Fruit fly (Drosophila melanogaster) whole organism, pupa: ENCODE data around the gene CG18788.

Source experiments
- CG10348 ChIP-seq: fragments of 200-800 bp; sonication (Bioruptor generic); IDR thresholded peaks from 2 replicates; pipeline ENCODE4 v1.3.6; 2022; ENCODE audit warnings: missing biosample characterization, missing genetic modification characterization
- CG12605 ChIP-seq: fragments of 200-800 bp; sonication (Bioruptor generic); IDR thresholded peaks from 2 replicates; pipeline ENCODE4 v1.3.6; 2022; ENCODE audit warnings: missing biosample characterization, missing genetic modification characterization
- CG13204 ChIP-seq: fragments of 200-800 bp; sonication (Bioruptor generic); optimal IDR thresholded peaks from 2 replicates; lab custom pipeline; 2018; ENCODE audit warnings: missing biosample characterization, mild to moderate bottlenecking, missing genetic modification characterization, moderate library complexity
- CG14655 ChIP-seq: fragments of 200-800 bp; sonication (Bioruptor generic); optimal IDR thresholded peaks from 3 replicates; lab custom pipeline; 2017; ENCODE audit warnings: mild to moderate bottlenecking, missing biosample characterization, missing genetic modification reagents, missing genetic modification characterization
- CG15710 ChIP-seq: fragments of 200-800 bp; sonication (Bioruptor generic); optimal IDR thresholded peaks from 2 replicates; lab custom pipeline; 2018; ENCODE audit warnings: missing biosample characterization, mild to moderate bottlenecking, missing genetic modification characterization, moderate library complexity
- CG17806 ChIP-seq: fragments of 200-800 bp; sonication (Bioruptor generic); optimal IDR thresholded peaks from 2 replicates; lab custom pipeline; 2018; ENCODE audit warnings: missing biosample characterization, mild to moderate bottlenecking, missing genetic modification characterization, moderate library complexity
- CG32121 ChIP-seq: fragments of 200-800 bp; sonication (Bioruptor generic); IDR thresholded peaks from 2 replicates; pipeline ENCODE4 v1.3.6; 2022; ENCODE audit warnings: missing biosample characterization, missing genetic modification characterization
- CG34367 ChIP-seq: fragments of 200-800 bp; sonication (Bioruptor generic); optimal IDR thresholded peaks from 2 replicates; lab custom pipeline; 2018; ENCODE audit warnings: missing biosample characterization, mild to moderate bottlenecking, missing genetic modification characterization
- CG4496 ChIP-seq: fragments of 200-800 bp; sonication (Bioruptor generic); IDR thresholded peaks from 3 replicates; pipeline ENCODE4 v1.3.6; 2022; ENCODE audit warnings: missing biosample characterization, missing genetic modification characterization
- CG8159 ChIP-seq: fragments of 200-800 bp; sonication (Bioruptor generic); optimal IDR thresholded peaks from 3 replicates; lab custom pipeline; 2018; ENCODE audit warnings: missing biosample characterization, mild to moderate bottlenecking, missing genetic modification characterization, moderate library complexity
- CG8301 ChIP-seq: fragments of 200-800 bp; sonication (Bioruptor generic); optimal IDR thresholded peaks from 2 replicates; lab custom pipeline; 2018; ENCODE audit warnings: missing biosample characterization, mild to moderate bottlenecking, missing genetic modification characterization
- CG9948 ChIP-seq: fragments of 200-800 bp; sonication (Bioruptor generic); optimal IDR thresholded peaks from 2 replicates; lab custom pipeline; 2018; ENCODE audit warnings: missing biosample characterization, mild to moderate bottlenecking, missing genetic modification characterization, moderate library complexity
- D1 ChIP-seq: fragments of 200-800 bp; sonication (Bioruptor generic); optimal IDR thresholded peaks from 2 replicates; lab custom pipeline; 2018; ENCODE audit warnings: missing biosample characterization, mild to moderate bottlenecking, missing genetic modification characterization, moderate library complexity
- EcR ChIP-seq: fragments of 200-800 bp; sonication (Bioruptor generic); optimal IDR thresholded peaks from 3 replicates; lab custom pipeline; 2019; ENCODE audit warnings: missing biosample characterization, missing genetic modification characterization, mild to moderate bottlenecking, moderate library complexity, missing genetic modification reagents
- Ets98B ChIP-seq: fragments of 200-800 bp; sonication (Bioruptor generic); IDR thresholded peaks from 2 replicates; pipeline ENCODE4 v1.3.6; 2022; ENCODE audit warnings: missing biosample characterization, missing genetic modification characterization
- Pif1A ChIP-seq: fragments of 200-800 bp; sonication (Bioruptor generic); optimal IDR thresholded peaks from 3 replicates; lab custom pipeline; 2016; ENCODE audit warnings: missing biosample characterization, missing genetic modification characterization
- Pif1B ChIP-seq: fragments of 200-800 bp; sonication (Bioruptor generic); optimal IDR thresholded peaks from 3 replicates; lab custom pipeline; 2016; ENCODE audit warnings: missing biosample characterization, missing genetic modification characterization
- Snoo ChIP-seq: fragments of 200-800 bp; sonication (Bioruptor generic); optimal IDR thresholded peaks from 3 replicates; lab custom pipeline; 2017; ENCODE audit warnings: missing biosample characterization, mild to moderate bottlenecking, missing genetic modification characterization, inconsistent platforms
- fd96Ca ChIP-seq: fragments of 200-800 bp; sonication (Bioruptor generic); IDR thresholded peaks from 3 replicates; pipeline ENCODE4 v1.3.6; 2022; ENCODE audit warnings: missing biosample characterization, missing genetic modification characterization
- gl ChIP-seq: fragments of 200-800 bp; sonication (Bioruptor generic); optimal IDR thresholded peaks from 2 replicates; lab custom pipeline; 2018; ENCODE audit warnings: missing biosample characterization, mild to moderate bottlenecking, missing genetic modification characterization
- rn ChIP-seq: fragments of 200-800 bp; sonication (Bioruptor generic); IDR thresholded peaks from 2 replicates; pipeline ENCODE4 v1.3.6; 2022; ENCODE audit warnings: missing biosample characterization, missing genetic modification characterization

CG18788 gene

dm6 chr2L:12065683-12066386, 31.8 kb downstream of the CG18788 start:
- peak; percentile 84 for TF ChIP-seq CG34367 (tag; lab: Kevin White, UChicago)
- peak; percentile 94 for TF ChIP-seq CG15710 (tag; lab: Kevin White, UChicago)
- TF ChIP-seq CG8159 (tag; lab: Kevin White, UChicago): peak; percentile 95
- peak; percentile 90 for TF ChIP-seq Ets98B (GFP tag; lab: Robert Waterston, UW)
- TF ChIP-seq CG4496 (GFP tag; lab: Robert Waterston, UW): peak; percentile 93
- TF ChIP-seq CG8301 (tag; lab: Kevin White, UChicago): peak; percentile 97
- peak; percentile 95 for TF ChIP-seq CG9948
- peak; percentile 94 for TF ChIP-seq CG12605 (GFP tag; lab: Robert Waterston, UW)
- peak; percentile 94 for TF ChIP-seq CG17806
- peak; percentile 88 for TF ChIP-seq rn
- TF ChIP-seq Snoo: peak; percentile 83
- TF ChIP-seq gl (tag; lab: Kevin White, UChicago): peak; percentile 50
- TF ChIP-seq CG32121 (GFP tag; lab: Robert Waterston, UW): peak; percentile 96
- no peak for TF ChIP-seq EcR (GFP tag; lab: Kevin White, UChicago)
- peak; percentile 74 for TF ChIP-seq CG10348
- TF ChIP-seq Pif1A: peak; percentile 89
- peak; percentile 91 for TF ChIP-seq Pif1B (GFP tag; lab: Kevin White, UChicago)
- peak; percentile 84 for TF ChIP-seq fd96Ca (GFP tag; lab: Robert Waterston, UW)
- TF ChIP-seq CG14655 (GFP tag; lab: Kevin White, UChicago): peak; percentile 99
- no peak for TF ChIP-seq CG13204
- peak; percentile 93 for TF ChIP-seq D1 (tag; lab: Kevin White, UChicago)

dm6 chr2L:12066617-12067251, 32.7 kb downstream of the CG18788 start, which contains the start of gene firl:
firl (minus strand) TSS chr2L:12066775.
- TF ChIP-seq EcR (GFP tag; lab: Kevin White, UChicago) (peak; percentile 79), CG15710 (tag; lab: Kevin White, UChicago) (no peak)

- TF ChIP-seq EcR (GFP tag; lab: Kevin White, UChicago) (no peak), CG17806 (no peak), CG4496 (GFP tag; lab: Robert Waterston, UW) (peak; percentile 57; the same call in 1 of the 3 replicates), Snoo (peak; percentile 29), CG32121 (GFP tag; lab: Robert Waterston, UW) (peak; percentile 27; the same call in 1 of the 2 replicates), CG14655 (GFP tag; lab: Kevin White, UChicago) (no peak), Pif1A (peak; percentile 50), CG8159 (tag; lab: Kevin White, UChicago) (peak; percentile 25), Ets98B (GFP tag; lab: Robert Waterston, UW) (no peak)
Observed at dm6 chr2L:12075850-12076249, 41.9 kb downstream of the CG18788 start, which contains the start of gene CG14947. CG14947 (plus strand) TSS chr2L:12076100.

dm6 chr2L:12078123-12078658, 44.2 kb downstream of the CG18788 start:
- no peak for TF ChIP-seq CG17806
- TF ChIP-seq Pif1A: no peak
- TF ChIP-seq CG8159 (tag; lab: Kevin White, UChicago): no peak
- TF ChIP-seq rn: no peak
- TF ChIP-seq CG9948: no peak
- TF ChIP-seq CG15710 (tag; lab: Kevin White, UChicago): no peak
- no peak for TF ChIP-seq D1 (tag; lab: Kevin White, UChicago)

dm6 chr2L:12078695-12079094, 44.7 kb downstream of the CG18788 start:
- TF ChIP-seq Ets98B (GFP tag; lab: Robert Waterston, UW): no peak
- no peak for TF ChIP-seq Pif1B (GFP tag; lab: Kevin White, UChicago)
- no peak for TF ChIP-seq CG14655 (GFP tag; lab: Kevin White, UChicago)
- TF ChIP-seq gl (tag; lab: Kevin White, UChicago): no peak
- no peak for TF ChIP-seq Snoo
- no peak for TF ChIP-seq EcR (GFP tag; lab: Kevin White, UChicago)
- no peak for TF ChIP-seq CG12605 (GFP tag; lab: Robert Waterston, UW)

- TF ChIP-seq CG14655 (GFP tag; lab: Kevin White, UChicago): no peak
Observed at dm6 chr2L:12079827-12080381, 45.9 kb downstream of the CG18788 start.
